Fruit fly (Drosophila melanogaster) whole organism, adult: ENCODE results near the gene CG31368.

Source experiments
- CG11617 ChIP-seq: fragments of 200-800 bp; sonication (Bioruptor generic); optimal IDR thresholded peaks from 2 replicates; lab custom pipeline; 2017; ENCODE audit warnings: mild to moderate bottlenecking, missing biosample characterization, missing genetic modification reagents, missing genetic modification characterization
- CG12768 ChIP-seq: fragments of 200-800 bp; sonication (Bioruptor generic); optimal IDR thresholded peaks from 2 replicates; lab custom pipeline; 2017; ENCODE audit warnings: missing biosample characterization, missing genetic modification characterization, mild to moderate bottlenecking, moderate library complexity, missing genetic modification reagents
- CG14711 ChIP-seq: fragments of 200-800 bp; sonication (Bioruptor generic); optimal IDR thresholded peaks from 2 replicates; lab custom pipeline; 2018; ENCODE audit warnings: missing biosample characterization, mild to moderate bottlenecking, missing genetic modification characterization, moderate library complexity
- CG1620 ChIP-seq: fragments of 200-800 bp; sonication (Bioruptor generic); optimal IDR thresholded peaks from 2 replicates; lab custom pipeline; 2016; ENCODE audit warnings: missing biosample characterization, missing genetic modification characterization
- CG33017 ChIP-seq: fragments of 200-800 bp; sonication (Bioruptor generic); optimal IDR thresholded peaks from 2 replicates; lab custom pipeline; 2018; ENCODE audit warnings: missing biosample characterization, mild to moderate bottlenecking, missing genetic modification characterization, moderate library complexity
- CG5204 ChIP-seq: fragments of 200-800 bp; sonication (Bioruptor generic); optimal IDR thresholded peaks from 2 replicates; lab custom pipeline; 2016; ENCODE audit warnings: missing biosample characterization, missing genetic modification characterization
- CG7045 ChIP-seq: fragments of 200-800 bp; sonication (Bioruptor generic); optimal IDR thresholded peaks from 2 replicates; lab custom pipeline; 2017; ENCODE audit warnings: missing biosample characterization, mild to moderate bottlenecking, missing genetic modification characterization
- CG7101 ChIP-seq: fragments of 200-800 bp; sonication (Bioruptor generic); optimal IDR thresholded peaks from 2 replicates; lab custom pipeline; 2018; ENCODE audit warnings: missing biosample characterization, mild to moderate bottlenecking, missing genetic modification characterization, moderate library complexity
- Clk ChIP-seq: fragments of 200-800 bp; sonication (Bioruptor generic); optimal IDR thresholded peaks from 2 replicates; lab custom pipeline; 2017; ENCODE audit warnings: missing biosample characterization, missing genetic modification characterization
- Crg-1 ChIP-seq: fragments of 200-800 bp; sonication (Bioruptor generic); optimal IDR thresholded peaks from 2 replicates; lab custom pipeline; 2016; ENCODE audit warnings: missing biosample characterization, missing genetic modification characterization
- Hr96 ChIP-seq: fragments of 200-800 bp; sonication (Bioruptor generic); optimal IDR thresholded peaks from 2 replicates; lab custom pipeline; 2016; ENCODE audit warnings: missing biosample characterization, missing genetic modification characterization
- Mnt ChIP-seq: fragments of 200-800 bp; sonication (Bioruptor generic); optimal IDR thresholded peaks from 2 replicates; lab custom pipeline; 2016; ENCODE audit warnings: missing biosample characterization, mild to moderate bottlenecking, missing genetic modification characterization
- bab1 ChIP-seq: fragments of 200-800 bp; sonication (Bioruptor generic); optimal IDR thresholded peaks from 3 replicates; lab custom pipeline; 2019; ENCODE audit warnings: missing biosample characterization, mild to moderate bottlenecking, missing genetic modification characterization, moderate library complexity
- cic ChIP-seq: fragments of 200-800 bp; sonication (Bioruptor generic); optimal IDR thresholded peaks from 2 replicates; lab custom pipeline; 2017; ENCODE audit warnings: missing biosample characterization, mild to moderate bottlenecking, missing genetic modification characterization, moderate library complexity
- kay ChIP-seq: fragments of 200-800 bp; sonication (Bioruptor generic); peaks from one replicate; lab custom pipeline; 2016; ENCODE audit warnings: missing biosample characterization, missing genetic modification characterization, borderline replicate concordance
- ovo ChIP-seq: fragments of 200-800 bp; sonication (Bioruptor generic); optimal IDR thresholded peaks from 2 replicates; lab custom pipeline; 2016; ENCODE audit warnings: missing biosample characterization, missing genetic modification characterization
- pad ChIP-seq: fragments of 200-800 bp; sonication (Bioruptor generic); optimal IDR thresholded peaks from 3 replicates; lab custom pipeline; 2017; ENCODE audit warnings: missing biosample characterization, missing genetic modification characterization, mild to moderate bottlenecking, moderate library complexity, missing genetic modification reagents
- tj ChIP-seq: fragments of 200-800 bp; sonication (Bioruptor generic); optimal IDR thresholded peaks from 3 replicates; lab custom pipeline; 2017; ENCODE audit warnings: missing biosample characterization, mild to moderate bottlenecking, missing genetic modification characterization, moderate library complexity
- toe ChIP-seq: fragments of 200-800 bp; sonication (Bioruptor generic); optimal IDR thresholded peaks from 2 replicates; lab custom pipeline; 2016; ENCODE audit warnings: missing biosample characterization, missing genetic modification characterization

The CG31368 gene

DNA sequence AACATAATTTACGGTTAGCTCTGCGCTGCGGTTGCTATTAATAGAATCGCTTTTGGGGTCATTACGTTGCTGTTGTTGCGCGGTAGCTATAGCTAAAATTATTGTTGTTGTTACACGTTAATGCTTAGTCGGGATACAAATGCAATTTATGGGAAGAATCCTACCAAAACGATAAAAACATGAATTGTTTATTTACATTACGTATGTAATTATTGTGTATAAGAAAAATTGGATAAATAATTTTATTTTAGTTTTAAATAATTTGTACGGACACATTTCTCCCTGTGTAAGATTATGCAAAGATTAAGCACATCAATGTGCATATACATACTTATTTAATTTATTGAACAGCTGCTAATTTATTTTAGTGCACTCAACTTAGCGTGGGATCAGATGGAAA, 30.7 kb upstream of the CG31368 start:
- TF ChIP-seq pad (GFP tag; lab: Kevin White, UChicago) (no peak), CG7101 (tag; lab: Kevin White, UChicago) (no peak), CG1620 (no peak), CG12768 (GFP tag; lab: Kevin White, UChicago) (no peak), cic (GFP tag; lab: Kevin White, UChicago) (no peak), Crg-1 (GFP tag; lab: Kevin White, UChicago) (no peak), kay (no peak), Hr96 (GFP tag; lab: Kevin White, UChicago) (no peak), toe (GFP tag; lab: Kevin White, UChicago) (no peak), Mnt (GFP tag; lab: Kevin White, UChicago) (no peak), tj (no peak), ovo (GFP tag; lab: Kevin White, UChicago) (no peak)

DNA sequence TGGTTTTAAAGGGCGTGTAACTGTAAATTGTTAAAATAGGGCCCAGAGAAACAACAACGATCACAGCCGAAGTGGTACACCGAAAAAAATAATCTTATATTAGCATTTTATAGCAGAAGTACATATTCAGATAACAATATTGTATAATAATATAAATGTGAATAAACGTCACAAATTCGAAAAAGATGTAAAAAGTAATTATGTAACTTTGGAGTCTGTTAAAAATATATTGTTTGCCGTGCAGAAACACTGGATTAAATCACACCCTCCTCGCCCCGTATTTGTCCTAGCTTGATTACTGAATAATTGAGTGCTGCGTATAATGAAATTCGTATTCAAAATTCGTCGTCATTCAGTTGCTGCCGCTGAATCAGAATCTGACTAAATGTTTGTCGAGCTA, 27.4 kb upstream of the CG31368 start:
- TF ChIP-seq CG12768 (GFP tag; lab: Kevin White, UChicago): no peak
- TF ChIP-seq Clk (GFP tag; lab: Kevin White, UChicago): no peak
- TF ChIP-seq bab1 (GFP tag; lab: Kevin White, UChicago): no peak
- TF ChIP-seq pad (GFP tag; lab: Kevin White, UChicago): no peak
- no peak for TF ChIP-seq CG5204 (GFP tag; lab: Kevin White, UChicago)
- no peak for TF ChIP-seq CG11617 (GFP tag; lab: Kevin White, UChicago)
- TF ChIP-seq CG1620: no peak
- no peak for TF ChIP-seq Crg-1 (GFP tag; lab: Kevin White, UChicago)
- no peak for TF ChIP-seq CG33017 (tag; lab: Kevin White, UChicago)
- no peak for TF ChIP-seq tj
- no peak for TF ChIP-seq CG7045 (GFP tag; lab: Kevin White, UChicago)
- no peak for TF ChIP-seq kay

dm6 chr3R:11856295-11856694, 26.3 kb upstream of the CG31368 start:
- TF ChIP-seq Crg-1 (GFP tag; lab: Kevin White, UChicago) (no peak), CG12768 (GFP tag; lab: Kevin White, UChicago) (no peak), CG7101 (tag; lab: Kevin White, UChicago) (no peak), tj (no peak), Clk (GFP tag; lab: Kevin White, UChicago) (no peak), CG11617 (GFP tag; lab: Kevin White, UChicago) (no peak), pad (GFP tag; lab: Kevin White, UChicago) (no peak), toe (GFP tag; lab: Kevin White, UChicago) (no peak)

dm6 chr3R:11859103-11859502, 23.5 kb upstream of the CG31368 start:
- no peak for TF ChIP-seq Crg-1 (GFP tag; lab: Kevin White, UChicago)
- no peak for TF ChIP-seq CG33017 (tag; lab: Kevin White, UChicago)
- no peak for TF ChIP-seq CG7101 (tag; lab: Kevin White, UChicago)

dm6 chr3R:11859534-11860254, 22.9 kb upstream of the CG31368 start:
- TF ChIP-seq Mnt (GFP tag; lab: Kevin White, UChicago): no peak
- no peak for TF ChIP-seq tj

dm6 chr3R:11865132-11865531, 17.5 kb upstream of the CG31368 start:
- TF ChIP-seq CG33017 (tag; lab: Kevin White, UChicago): no peak
- no peak for TF ChIP-seq Crg-1 (GFP tag; lab: Kevin White, UChicago)
- no peak for TF ChIP-seq CG14711
- no peak for TF ChIP-seq CG1620
- TF ChIP-seq CG7101 (tag; lab: Kevin White, UChicago): no peak
- no peak for TF ChIP-seq CG5204 (GFP tag; lab: Kevin White, UChicago)
- no peak for TF ChIP-seq toe (GFP tag; lab: Kevin White, UChicago)
- no peak for TF ChIP-seq Mnt (GFP tag; lab: Kevin White, UChicago)
- no peak for TF ChIP-seq pad (GFP tag; lab: Kevin White, UChicago)
- TF ChIP-seq cic (GFP tag; lab: Kevin White, UChicago): no peak
- TF ChIP-seq CG12768 (GFP tag; lab: Kevin White, UChicago): no peak
- no peak for TF ChIP-seq CG11617 (GFP tag; lab: Kevin White, UChicago)
- TF ChIP-seq kay: no peak
- TF ChIP-seq ovo (GFP tag; lab: Kevin White, UChicago): no peak

dm6 chr3R:11868562-11868961, 14.0 kb upstream of the CG31368 start:
- no peak for TF ChIP-seq cic (GFP tag; lab: Kevin White, UChicago)

- TF ChIP-seq kay (no peak), CG12768 (GFP tag; lab: Kevin White, UChicago) (peak; percentile 33), toe (GFP tag; lab: Kevin White, UChicago) (peak; percentile 38), CG1620 (no peak), Hr96 (GFP tag; lab: Kevin White, UChicago) (peak; percentile 17), Mnt (GFP tag; lab: Kevin White, UChicago) (peak; percentile 56), CG11617 (GFP tag; lab: Kevin White, UChicago) (no peak), Crg-1 (GFP tag; lab: Kevin White, UChicago) (no peak), bab1 (GFP tag; lab: Kevin White, UChicago) (peak; percentile 5), tj (peak; percentile 23), CG33017 (tag; lab: Kevin White, UChicago) (no peak), CG7045 (GFP tag; lab: Kevin White, UChicago) (no peak)
Observed at dm6 chr3R:11869169-11869568, 13.4 kb upstream of the CG31368 start, which contains the start of gene CG6959. Gene CG6959, minus strand, starts transcription at chr3R:11869460.
